Fruit fly (Drosophila melanogaster): ENCODE results near the gene CG10375.

The CG10375 gene

DNA sequence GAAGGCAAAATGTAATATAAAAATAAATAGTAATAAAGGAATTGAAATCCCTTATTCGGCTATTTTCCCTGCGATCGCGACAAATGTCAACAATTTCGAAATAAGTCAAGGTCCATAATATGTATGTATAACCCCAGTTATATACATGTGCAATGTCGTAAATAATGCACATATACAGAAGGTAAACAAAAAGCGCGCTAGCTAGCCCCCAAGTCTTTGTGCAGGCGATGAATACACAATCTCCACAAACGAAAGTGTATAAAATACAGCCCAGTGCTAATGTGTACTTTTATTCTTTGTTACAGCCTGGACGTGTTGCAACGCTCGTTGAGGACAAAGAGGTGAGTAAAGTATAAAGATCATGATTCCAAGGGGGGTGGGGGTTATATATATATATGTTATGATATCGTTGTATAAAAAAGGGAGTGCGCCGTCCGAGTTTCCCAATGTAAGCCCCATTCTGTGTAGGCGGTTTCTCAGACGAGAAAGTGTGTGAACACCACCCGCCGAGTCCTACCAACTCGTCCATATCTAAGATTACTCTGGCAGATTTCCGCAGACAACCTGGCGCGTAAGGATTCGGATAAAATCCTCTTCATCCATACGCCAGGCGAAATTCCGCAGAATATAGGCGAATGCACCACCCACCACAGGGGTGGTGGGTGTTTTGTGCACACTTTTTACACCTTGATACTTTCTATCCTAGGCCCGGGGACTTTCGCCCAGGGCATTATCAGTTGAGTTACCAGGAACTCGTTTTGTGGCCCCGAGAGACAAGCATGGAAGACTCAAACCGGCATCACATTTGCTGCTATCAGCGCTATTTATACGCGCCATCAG is 37.7 kb upstream of the CG10375 start (continued):
- TF ChIP-seq CG13894 (tag; optimal IDR thresholded peaks at IDR 0.05) (peak; percentile 94), CG12299 (tag; optimal IDR thresholded peaks at IDR 0.05) (peak; percentile 27), sens (GFP tag) (peak; percentile 72), nerfin-1 (tag; optimal IDR thresholded peaks at IDR 0.05) (peak; percentile 65), chn (GFP tag; optimal IDR thresholded peaks at IDR 0.05) (peak; percentile 88), CG2875 (GFP tag; optimal IDR thresholded peaks at IDR 0.05) (peak; percentile 18), chm (GFP tag; IDR thresholded peaks at IDR 0.05) (peak; percentile 79), pros (GFP tag; optimal IDR thresholded peaks at IDR 0.05) (peak; percentile 89), cg (GFP tag; optimal IDR thresholded peaks at IDR 0.05) (no peak), CG15479 (GFP tag; optimal IDR thresholded peaks at IDR 0.05) (peak; percentile 69), kni (GFP tag; optimal IDR thresholded peaks at IDR 0.05) (peak; percentile 65), Mad (GFP tag; optimal IDR thresholded peaks at IDR 0.05) (no peak), Ada2b (GFP tag; IDR thresholded peaks at IDR 0.05) (no peak), CG4854 (GFP tag; optimal IDR thresholded peaks at IDR 0.05) (no peak), CG12219 (GFP tag; optimal IDR thresholded peaks at IDR 0.05) (peak; percentile 45), danr (GFP tag; IDR thresholded peaks at IDR 0.05) (no peak), hbn (GFP tag; IDR thresholded peaks at IDR 0.05; ENCODE audit: partially characterized antibody) (0 out of 2 replicates have a peak, but pooled peaks have one; percentile 45), Ssrp (tag; optimal IDR thresholded peaks at IDR 0.05) (peak; percentile 55), zen2 (GFP tag; IDR thresholded peaks at IDR 0.05; ENCODE audit: partially characterized antibody) (no peak), dmrt99B (tag; optimal IDR thresholded peaks at IDR 0.05) (peak; percentile 19), en (GFP tag; optimal IDR thresholded peaks at IDR 0.05) (no peak), Pdp1 (GFP tag; optimal IDR thresholded peaks at IDR 0.05) (peak in 1 of 2 experiments; percentile 11), CG31388 (GFP tag; optimal IDR thresholded peaks at IDR 0.05) (no peak), CG34224 (GFP tag; IDR thresholded peaks at IDR 0.05; ENCODE audit: partially characterized antibody) (peak; percentile 72), amos (GFP tag; IDR thresholded peaks at IDR 0.05; ENCODE audit: partially characterized antibody) (peak; percentile 72; the same call in 1 of the 2 replicates), knrl (GFP tag; IDR thresholded peaks at IDR 0.05; ENCODE audit: partially characterized antibody) (peak; percentile 57), rib (GFP tag; IDR thresholded peaks at IDR 0.05) (peak; percentile 93), CG7987 (GFP tag; optimal IDR thresholded peaks at IDR 0.05) (peak; percentile 19), onecut (GFP tag; IDR thresholded peaks at IDR 0.05) (peak; percentile 19; the same call in 1 of the 2 replicates), NfI (GFP tag; optimal IDR thresholded peaks at IDR 0.05) (no peak), CG3838 (GFP tag; optimal IDR thresholded peaks at IDR 0.05) (no peak), CG4282 (GFP tag; optimal IDR thresholded peaks at IDR 0.05) (no peak), Hmr (GFP tag; optimal IDR thresholded peaks at IDR 0.05) (peak; percentile 32), CG4707 (GFP tag; optimal IDR thresholded peaks at IDR 0.05) (no peak), YL-1 (GFP tag; optimal IDR thresholded peaks at IDR 0.05) (peak; percentile 26), CG6791 (GFP tag; IDR thresholded peaks at IDR 0.05; ENCODE audit: partially characterized antibody) (peak; percentile 88; the same call in 2 of the 3 replicates), fu2 (GFP tag; optimal IDR thresholded peaks at IDR 0.05) (no peak), croc (GFP tag; conservative IDR thresholded peaks at IDR 0.05) (no peak), CG9215 (GFP tag; IDR thresholded peaks at IDR 0.05) (no peak), tna (GFP tag; IDR thresholded peaks at IDR 0.05; ENCODE audit: partially characterized antibody) (peak; percentile 81), sna (GFP tag; IDR thresholded peaks at IDR 0.05; ENCODE audit: partially characterized antibody) (no peak; the same call in 1 of the 2 replicates), mld (GFP tag; IDR thresholded peaks at IDR 0.05; ENCODE audit: partially characterized antibody) (peak; percentile 44), PHDP (tag; optimal IDR thresholded peaks at IDR 0.05) (peak; percentile 4), Myb (GFP tag; optimal IDR thresholded peaks at IDR 0.05) (no peak), CG5953 (GFP tag; IDR thresholded peaks at IDR 0.05) (0 out of 2 replicates have a peak, but pooled peaks have one; percentile 34), BtbVII (GFP tag; optimal IDR thresholded peaks at IDR 0.05) (no peak), ftz-f1 (GFP tag; optimal IDR thresholded peaks at IDR 0.05) (peak; percentile 44)

All from whole organism, embryonic.